Worm (Caenorhabditis elegans) whole organism, L4/young adult: ENCODE measurements around the gene H14N18.4.

Experiments
- dao-5 ChIP-seq: sonication (generic microtip); optimal IDR thresholded peaks from 2 replicates; lab custom pipeline; 2016; ENCODE audit warnings: missing genotype, missing genetic modification characterization, moderate library complexity, missing compliant biosample characterization
- him-1 ChIP-seq: sonication (generic microtip); optimal IDR thresholded peaks from 2 replicates; lab custom pipeline; 2016; ENCODE audit warnings: missing genotype, missing genetic modification reagents, missing genetic modification characterization, missing compliant biosample characterization

ce11 chrV:8942437-8942978 is 13.7 kb upstream of the H14N18.4 start:
- TF ChIP-seq him-1 (no peak), dao-5 (tag; lab: Kevin White, UChicago) (no peak)
